Worm (Caenorhabditis elegans) whole organism, L4/young adult: Measurements from ENCODE around the gene C15H7.4.

Experiments used
- dao-5 ChIP-seq: sonication (generic microtip); optimal IDR thresholded peaks from 2 replicates; lab custom pipeline; 2016; ENCODE audit warnings: missing genotype, missing genetic modification characterization, moderate library complexity, missing compliant biosample characterization
- him-1 ChIP-seq: sonication (generic microtip); optimal IDR thresholded peaks from 2 replicates; lab custom pipeline; 2016; ENCODE audit warnings: missing genotype, missing genetic modification reagents, missing genetic modification characterization, missing compliant biosample characterization

ce11 chrIII:9651871-9652270, 3.8 kb downstream of the C15H7.4 start, which contains the start of gene C15H7.3:
- TF ChIP-seq him-1 (tag; lab: Kevin White, UChicago) (no peak), dao-5 (tag; lab: Kevin White, UChicago) (no peak)
